Fruit fly (Drosophila melanogaster) whole organism, adult: ENCODE measurements around the gene Lasp.

Source experiments
- CG11617 ChIP-seq: fragments of 200-800 bp; sonication (Bioruptor generic); optimal IDR thresholded peaks from 2 replicates; lab custom pipeline; 2017; ENCODE audit warnings: mild to moderate bottlenecking, missing biosample characterization, missing genetic modification reagents, missing genetic modification characterization
- CG12768 ChIP-seq: fragments of 200-800 bp; sonication (Bioruptor generic); optimal IDR thresholded peaks from 2 replicates; lab custom pipeline; 2017; ENCODE audit warnings: missing biosample characterization, missing genetic modification characterization, mild to moderate bottlenecking, moderate library complexity, missing genetic modification reagents
- CG14711 ChIP-seq: fragments of 200-800 bp; sonication (Bioruptor generic); optimal IDR thresholded peaks from 2 replicates; lab custom pipeline; 2018; ENCODE audit warnings: missing biosample characterization, mild to moderate bottlenecking, missing genetic modification characterization, moderate library complexity
- CG1620 ChIP-seq: fragments of 200-800 bp; sonication (Bioruptor generic); optimal IDR thresholded peaks from 2 replicates; lab custom pipeline; 2016; ENCODE audit warnings: missing biosample characterization, missing genetic modification characterization
- CG33017 ChIP-seq: fragments of 200-800 bp; sonication (Bioruptor generic); optimal IDR thresholded peaks from 2 replicates; lab custom pipeline; 2018; ENCODE audit warnings: missing biosample characterization, mild to moderate bottlenecking, missing genetic modification characterization, moderate library complexity
- CG5204 ChIP-seq: fragments of 200-800 bp; sonication (Bioruptor generic); optimal IDR thresholded peaks from 2 replicates; lab custom pipeline; 2016; ENCODE audit warnings: missing biosample characterization, missing genetic modification characterization
- CG7045 ChIP-seq: fragments of 200-800 bp; sonication (Bioruptor generic); optimal IDR thresholded peaks from 2 replicates; lab custom pipeline; 2017; ENCODE audit warnings: missing biosample characterization, mild to moderate bottlenecking, missing genetic modification characterization
- CG7101 ChIP-seq: fragments of 200-800 bp; sonication (Bioruptor generic); optimal IDR thresholded peaks from 2 replicates; lab custom pipeline; 2018; ENCODE audit warnings: missing biosample characterization, mild to moderate bottlenecking, missing genetic modification characterization, moderate library complexity
- Clk ChIP-seq: fragments of 200-800 bp; sonication (Bioruptor generic); optimal IDR thresholded peaks from 2 replicates; lab custom pipeline; 2017; ENCODE audit warnings: missing biosample characterization, missing genetic modification characterization
- Crg-1 ChIP-seq: fragments of 200-800 bp; sonication (Bioruptor generic); optimal IDR thresholded peaks from 2 replicates; lab custom pipeline; 2016; ENCODE audit warnings: missing biosample characterization, missing genetic modification characterization
- Hr96 ChIP-seq: fragments of 200-800 bp; sonication (Bioruptor generic); optimal IDR thresholded peaks from 2 replicates; lab custom pipeline; 2016; ENCODE audit warnings: missing biosample characterization, missing genetic modification characterization
- Mnt ChIP-seq: fragments of 200-800 bp; sonication (Bioruptor generic); optimal IDR thresholded peaks from 2 replicates; lab custom pipeline; 2016; ENCODE audit warnings: missing biosample characterization, mild to moderate bottlenecking, missing genetic modification characterization
- bab1 ChIP-seq: fragments of 200-800 bp; sonication (Bioruptor generic); optimal IDR thresholded peaks from 3 replicates; lab custom pipeline; 2019; ENCODE audit warnings: missing biosample characterization, mild to moderate bottlenecking, missing genetic modification characterization, moderate library complexity
- cic ChIP-seq: fragments of 200-800 bp; sonication (Bioruptor generic); optimal IDR thresholded peaks from 2 replicates; lab custom pipeline; 2017; ENCODE audit warnings: missing biosample characterization, mild to moderate bottlenecking, missing genetic modification characterization, moderate library complexity
- cnc ChIP-seq, 2 experiments: fragments of >200 bp; optimal IDR thresholded peaks; 2 replicates each; lab custom pipeline; 2017
- kay ChIP-seq: fragments of 200-800 bp; sonication (Bioruptor generic); peaks from one replicate; lab custom pipeline; 2016; ENCODE audit warnings: missing biosample characterization, missing genetic modification characterization, borderline replicate concordance
- ovo ChIP-seq: fragments of 200-800 bp; sonication (Bioruptor generic); optimal IDR thresholded peaks from 2 replicates; lab custom pipeline; 2016; ENCODE audit warnings: missing biosample characterization, missing genetic modification characterization
- pad ChIP-seq: fragments of 200-800 bp; sonication (Bioruptor generic); optimal IDR thresholded peaks from 3 replicates; lab custom pipeline; 2017; ENCODE audit warnings: missing biosample characterization, missing genetic modification characterization, mild to moderate bottlenecking, moderate library complexity, missing genetic modification reagents
- tj ChIP-seq: fragments of 200-800 bp; sonication (Bioruptor generic); optimal IDR thresholded peaks from 3 replicates; lab custom pipeline; 2017; ENCODE audit warnings: missing biosample characterization, mild to moderate bottlenecking, missing genetic modification characterization, moderate library complexity
- toe ChIP-seq: fragments of 200-800 bp; sonication (Bioruptor generic); optimal IDR thresholded peaks from 2 replicates; lab custom pipeline; 2016; ENCODE audit warnings: missing biosample characterization, missing genetic modification characterization

Lasp gene

dm6 chr3L:16743906-16744704 is 32.6 kb upstream of the Lasp start:
- TF ChIP-seq pad (no peak), CG5204 (GFP tag; lab: Kevin White, UChicago) (no peak), CG33017 (tag; lab: Kevin White, UChicago) (no peak), ovo (GFP tag; lab: Kevin White, UChicago) (no peak), tj (no peak), CG1620 (GFP tag; lab: Kevin White, UChicago) (no peak), CG7045 (no peak), bab1 (no peak), toe (GFP tag; lab: Kevin White, UChicago) (no peak), Hr96 (GFP tag; lab: Kevin White, UChicago) (no peak), CG12768 (no peak), kay (no peak), CG14711 (tag; lab: Kevin White, UChicago) (no peak), CG11617 (GFP tag; lab: Kevin White, UChicago) (no peak), Mnt (GFP tag; lab: Kevin White, UChicago) (no peak), Clk (GFP tag; lab: Kevin White, UChicago) (no peak), cnc (optimal IDR thresholded peaks at IDR 0.05; lab: Kevin White, UChicago) (no peak), CG7101 (tag; lab: Kevin White, UChicago) (no peak), cic (GFP tag; lab: Kevin White, UChicago) (no peak), Crg-1 (GFP tag; lab: Kevin White, UChicago) (no peak)

- no peak for TF ChIP-seq kay
- no peak for TF ChIP-seq bab1
- TF ChIP-seq Clk (GFP tag; lab: Kevin White, UChicago): no peak
- TF ChIP-seq cnc (optimal IDR thresholded peaks at IDR 0.05; lab: Kevin White, UChicago): no peak
- TF ChIP-seq ovo (GFP tag; lab: Kevin White, UChicago): no peak
- TF ChIP-seq Hr96 (GFP tag; lab: Kevin White, UChicago): no peak
- no peak for TF ChIP-seq toe (GFP tag; lab: Kevin White, UChicago)
Measured at dm6 chr3L:16741660-16742059, 30.2 kb upstream of the Lasp start.

- TF ChIP-seq CG5204 (GFP tag; lab: Kevin White, UChicago) (no peak), CG7101 (tag; lab: Kevin White, UChicago) (no peak), CG1620 (GFP tag; lab: Kevin White, UChicago) (no peak), kay (peak; percentile 35), bab1 (no peak)
Measured at dm6 chr3L:16733246-16733645, 21.8 kb upstream of the Lasp start, which contains the start of gene CG9701. TSS of gene CG9701 (plus strand) at chr3L:16733546.

- TF ChIP-seq kay: peak; percentile 25
- no peak for TF ChIP-seq CG33017 (tag; lab: Kevin White, UChicago)
- TF ChIP-seq pad: no peak
- no peak for TF ChIP-seq CG5204 (GFP tag; lab: Kevin White, UChicago)
- no peak for TF ChIP-seq Clk (GFP tag; lab: Kevin White, UChicago)
- TF ChIP-seq Mnt (GFP tag; lab: Kevin White, UChicago): peak; percentile 98
- TF ChIP-seq bab1: peak; percentile 29
Measured at dm6 chr3L:16730645-16731044, 19.2 kb upstream of the Lasp start, which contains the start of gene Dbp73D. TSS of gene Dbp73D (minus strand) at chr3L:16730818.

dm6 chr3L:16727939-16728635 is 16.6 kb upstream of the Lasp start, which contains the start of gene PGRP-SB1:
TSS of gene PGRP-SB1 (minus strand) at chr3L:16727989.
- TF ChIP-seq ovo (GFP tag; lab: Kevin White, UChicago) (no peak), CG1620 (GFP tag; lab: Kevin White, UChicago) (no peak), CG11617 (GFP tag; lab: Kevin White, UChicago) (no peak), pad (no peak), kay (no peak), toe (GFP tag; lab: Kevin White, UChicago) (no peak), CG7045 (no peak), Crg-1 (GFP tag; lab: Kevin White, UChicago) (no peak), CG5204 (GFP tag; lab: Kevin White, UChicago) (no peak), cnc (optimal IDR thresholded peaks at IDR 0.05; lab: Kevin White, UChicago) (no peak), CG7101 (tag; lab: Kevin White, UChicago) (no peak), tj (no peak), cic (GFP tag; lab: Kevin White, UChicago) (no peak)

- TF ChIP-seq Hr96 (GFP tag; lab: Kevin White, UChicago) (no peak), CG12768 (no peak), cnc (optimal IDR thresholded peaks at IDR 0.05; lab: Kevin White, UChicago) (no peak), ovo (GFP tag; lab: Kevin White, UChicago) (no peak), CG14711 (tag; lab: Kevin White, UChicago) (no peak), kay (no peak), Mnt (GFP tag; lab: Kevin White, UChicago) (no peak), toe (GFP tag; lab: Kevin White, UChicago) (no peak), CG1620 (GFP tag; lab: Kevin White, UChicago) (no peak), CG7045 (no peak), pad (no peak), CG33017 (tag; lab: Kevin White, UChicago) (no peak), cic (GFP tag; lab: Kevin White, UChicago) (no peak), tj (no peak), CG11617 (GFP tag; lab: Kevin White, UChicago) (no peak), bab1 (no peak), CG7101 (tag; lab: Kevin White, UChicago) (no peak), CG5204 (GFP tag; lab: Kevin White, UChicago) (no peak), Crg-1 (GFP tag; lab: Kevin White, UChicago) (no peak)
Measured at dm6 chr3L:16726069-16726591, 14.7 kb upstream of the Lasp start, which contains the start of the genes CG13026 and PGRP-SB2. TSS of gene CG13026 (minus strand) at chr3L:16726169. TSS of gene PGRP-SB2 (plus strand) at chr3L:16726541.
